ENCODE assay signal across 4 fruit fly cellular contexts in genomic region chr3L:3616344-3616743, dm6.
A peak's percentile ranks its signal among the peaks of the same experiment; 100 is the strongest.
TF ChIP-seq lines count a peak whose summit lies in the region.

No protein-coding gene starts in this region.

TF ChIP-seq in whole organism, adult, 20 proteins besides CTCF, POLR2A, EP300 and RAD21 (continued from another document):
- TF ChIP-seq pad (GFP tag; optimal IDR thresholded peaks at IDR 0.05; lab: Kevin White, UChicago) = peak; percentile 60
- TF ChIP-seq Hr96 (GFP tag; optimal IDR thresholded peaks at IDR 0.05; lab: Kevin White, UChicago) = peak; percentile 72

TF ChIP-seq in whole organism, embryonic, 481 proteins besides CTCF, POLR2A, EP300 and RAD21 (continued from another document and continues in another):
- TF ChIP-seq CG10979 (tag; optimal IDR thresholded peaks at IDR 0.05; lab: Kevin White, UChicago) (peak; percentile 72), Xrp1 (GFP tag; IDR thresholded peaks at IDR 0.05; lab: Robert Waterston, UW) (0 out of 2 replicates have a peak, but pooled peaks have one; percentile 30), HLH54F (GFP tag; optimal IDR thresholded peaks at IDR 0.05; lab: Kevin White, UChicago) (peak; percentile 70), hth (optimal IDR thresholded peaks at IDR 0.05; lab: Kevin White, UChicago) (no peak), zen2 (GFP tag; IDR thresholded peaks at IDR 0.05; lab: Robert Waterston, UW; ENCODE audit: partially characterized antibody) (no peak), CG8765 (GFP tag; IDR thresholded peaks at IDR 0.05; lab: Robert Waterston, UW) (peak; percentile 43; the same call in 1 of the 2 replicates), btn (GFP tag; optimal IDR thresholded peaks at IDR 0.05; lab: Kevin White, UChicago) (peak; percentile 10), CG12219 (GFP tag; optimal IDR thresholded peaks at IDR 0.05; lab: Kevin White, UChicago) (peak; percentile 28), ro (GFP tag; IDR thresholded peaks at IDR 0.05; lab: Robert Waterston, UW) (peak; percentile 55; the same call in 1 of the 2 replicates), CG17612 (GFP tag; IDR thresholded peaks at IDR 0.05; lab: Robert Waterston, UW) (peak; percentile 49; the same call in 1 of the 2 replicates), CG12155 (GFP tag; optimal IDR thresholded peaks at IDR 0.05; lab: Kevin White, UChicago) (peak; percentile 81), sim (GFP tag; IDR thresholded peaks at IDR 0.05; lab: Robert Waterston, UW) (no peak), CG33557 (GFP tag; optimal IDR thresholded peaks at IDR 0.05; lab: Kevin White, UChicago) (peak; percentile 45), her (GFP tag; optimal IDR thresholded peaks at IDR 0.05; lab: Kevin White, UChicago) (peak; percentile 49), CG7271 (tag; optimal IDR thresholded peaks at IDR 0.05; lab: Kevin White, UChicago) (peak; percentile 64), shn (GFP tag; optimal IDR thresholded peaks at IDR 0.05; lab: Kevin White, UChicago) (peak; percentile 61), CG14050 (GFP tag; IDR thresholded peaks at IDR 0.05; lab: Robert Waterston, UW) (peak; percentile 51), Dref (GFP tag; IDR thresholded peaks at IDR 0.05; lab: Robert Waterston, UW) (no peak), sd (tag; optimal IDR thresholded peaks at IDR 0.05; lab: Kevin White, UChicago) (peak; percentile 62), kay (GFP tag; optimal IDR thresholded peaks at IDR 0.05; lab: Kevin White, UChicago) (peak; percentile 39), pfk (GFP tag; optimal IDR thresholded peaks at IDR 0.05; lab: Kevin White, UChicago) (peak; percentile 12), CG12236 (GFP tag; optimal IDR thresholded peaks at IDR 0.05; lab: Kevin White, UChicago) (peak; percentile 42), Taf1 (GFP tag; IDR thresholded peaks at IDR 0.05; lab: Robert Waterston, UW) (peak; percentile 71; the same call in 1 of the 2 replicates), Ets97D (GFP tag; optimal IDR thresholded peaks at IDR 0.05; lab: Kevin White, UChicago) (peak; percentile 62), Sox102F (GFP tag; optimal IDR thresholded peaks at IDR 0.05; lab: Kevin White, UChicago) (peak; percentile 89), CG5180 (GFP tag; optimal IDR thresholded peaks at IDR 0.05; lab: Kevin White, UChicago) (no peak), toy (GFP tag; IDR thresholded peaks at IDR 0.05; lab: Robert Waterston, UW) (no peak), crol (GFP tag; IDR thresholded peaks at IDR 0.05; lab: Robert Waterston, UW) (peak; percentile 11; the same call in 1 of the 2 replicates), luna (GFP tag; optimal IDR thresholded peaks at IDR 0.05; lab: Kevin White, UChicago) (no peak), CG14860 (GFP tag; IDR thresholded peaks at IDR 0.05; lab: Robert Waterston, UW; ENCODE audit: partially characterized antibody) (no peak), lmd (GFP tag; IDR thresholded peaks at IDR 0.05; lab: Robert Waterston, UW) (peak; percentile 88), wdn (GFP tag; IDR thresholded peaks at IDR 0.05; lab: Robert Waterston, UW) (peak; percentile 64; the same call in 1 of the 2 replicates), CG8359 (GFP tag; optimal IDR thresholded peaks at IDR 0.05; lab: Kevin White, UChicago; ENCODE audit: borderline replicate concordance) (peak; percentile 15), MESR4 (GFP tag; optimal IDR thresholded peaks at IDR 0.05; lab: Kevin White, UChicago) (no peak), fru (optimal IDR thresholded peaks at IDR 0.05; lab: Kevin White, UChicago) (no peak), CG7745 (tag; optimal IDR thresholded peaks at IDR 0.05; lab: Kevin White, UChicago) (no peak), Spps (tag; optimal IDR thresholded peaks at IDR 0.05; lab: Kevin White, UChicago) (peak; percentile 44), CG1832 (GFP tag; optimal IDR thresholded peaks at IDR 0.05; lab: Kevin White, UChicago) (no peak), nmo (GFP tag; optimal IDR thresholded peaks at IDR 0.05; lab: Kevin White, UChicago) (peak; percentile 80), YL-1 (GFP tag; optimal IDR thresholded peaks at IDR 0.05; lab: Kevin White, UChicago) (no peak), lbe (GFP tag; optimal IDR thresholded peaks at IDR 0.05; lab: Kevin White, UChicago) (peak; percentile 8)

TF ChIP-seq in whole organism, prepupa, 60 proteins besides CTCF, POLR2A, EP300 and RAD21 (continued from another document):
- peak; percentile 67 for TF ChIP-seq Eip75B (GFP tag; optimal IDR thresholded peaks at IDR 0.05; lab: Kevin White, UChicago)
- TF ChIP-seq salr (GFP tag; optimal IDR thresholded peaks at IDR 0.05; lab: Kevin White, UChicago) = peak in 1 of 2 experiments; percentile 46
- no peak for TF ChIP-seq CG6276 (GFP tag; optimal IDR thresholded peaks at IDR 0.05; lab: Kevin White, UChicago)
- peak; percentile 46 for TF ChIP-seq topi (GFP tag; optimal IDR thresholded peaks at IDR 0.05; lab: Kevin White, UChicago)
- no peak for TF ChIP-seq Hr38 (GFP tag; optimal IDR thresholded peaks at IDR 0.05; lab: Kevin White, UChicago)
- TF ChIP-seq esn (GFP tag; optimal IDR thresholded peaks at IDR 0.05; lab: Kevin White, UChicago) = peak; percentile 76
- TF ChIP-seq fd59A (GFP tag; optimal IDR thresholded peaks at IDR 0.05; lab: Kevin White, UChicago) = no peak
- TF ChIP-seq dac (GFP tag; optimal IDR thresholded peaks at IDR 0.05; lab: Kevin White, UChicago) = no peak
- no peak for TF ChIP-seq CG11762 (GFP tag; optimal IDR thresholded peaks at IDR 0.05; lab: Kevin White, UChicago; ENCODE audit: insufficient read depth)
- TF ChIP-seq CG4318 (GFP tag; optimal IDR thresholded peaks at IDR 0.05; lab: Kevin White, UChicago) = no peak
- TF ChIP-seq CG16779 (tag; optimal IDR thresholded peaks at IDR 0.05; lab: Kevin White, UChicago) = no peak
- TF ChIP-seq CG6854 (GFP tag; optimal IDR thresholded peaks at IDR 0.05; lab: Kevin White, UChicago) = no peak
- peak; percentile 66 for TF ChIP-seq svp (GFP tag; lab: Kevin White, UChicago)
- TF ChIP-seq CG34406 (GFP tag; optimal IDR thresholded peaks at IDR 0.05; lab: Kevin White, UChicago) = peak; percentile 9
- TF ChIP-seq fkh (GFP tag; optimal IDR thresholded peaks at IDR 0.05; lab: Kevin White, UChicago) = no peak
- TF ChIP-seq Eip78C (GFP tag; lab: Kevin White, UChicago) = peak; percentile 81
- peak; percentile 12 for TF ChIP-seq net (GFP tag; optimal IDR thresholded peaks at IDR 0.05; lab: Kevin White, UChicago)
- peak; percentile 21 for TF ChIP-seq CG7368 (GFP tag; optimal IDR thresholded peaks at IDR 0.05; lab: Kevin White, UChicago)
- peak; percentile 76 for TF ChIP-seq Met (GFP tag; optimal IDR thresholded peaks at IDR 0.05; lab: Kevin White, UChicago)
- TF ChIP-seq Eip93F (GFP tag; optimal IDR thresholded peaks at IDR 0.05; lab: Kevin White, UChicago) = no peak
- peak; percentile 70 for TF ChIP-seq CG3919 (GFP tag; optimal IDR thresholded peaks at IDR 0.05; lab: Kevin White, UChicago)
- no peak for TF ChIP-seq CG8632 (GFP tag; optimal IDR thresholded peaks at IDR 0.05; lab: Kevin White, UChicago)
- no peak for TF ChIP-seq CG8119 (GFP tag; IDR thresholded peaks at IDR 0.05; lab: Robert Waterston, UW)
- peak; percentile 24 for TF ChIP-seq Sox15 (GFP tag; optimal IDR thresholded peaks at IDR 0.05; lab: Kevin White, UChicago)
- TF ChIP-seq CG10631 (GFP tag; optimal IDR thresholded peaks at IDR 0.05; lab: Kevin White, UChicago) = peak; percentile 41
- no peak for TF ChIP-seq CG11294 (GFP tag; IDR thresholded peaks at IDR 0.05; lab: Robert Waterston, UW)
- TF ChIP-seq CG6808 (GFP tag; optimal IDR thresholded peaks at IDR 0.05; lab: Kevin White, UChicago) = peak; percentile 11
- TF ChIP-seq CG10669 (GFP tag; optimal IDR thresholded peaks at IDR 0.05; lab: Kevin White, UChicago) = peak; percentile 2
- no peak for TF ChIP-seq eg (GFP tag; IDR thresholded peaks at IDR 0.05; lab: Robert Waterston, UW)
- TF ChIP-seq Lpt (GFP tag; optimal IDR thresholded peaks at IDR 0.05; lab: Kevin White, UChicago) = no peak
- peak; percentile 48 for TF ChIP-seq Sox102F (GFP tag; optimal IDR thresholded peaks at IDR 0.05; lab: Kevin White, UChicago)
- TF ChIP-seq achi (GFP tag; optimal IDR thresholded peaks at IDR 0.05; lab: Kevin White, UChicago) = no peak
- TF ChIP-seq CG32006 (GFP tag; optimal IDR thresholded peaks at IDR 0.05; lab: Kevin White, UChicago) = no peak
- TF ChIP-seq CG9139 (GFP tag; optimal IDR thresholded peaks at IDR 0.05; lab: Kevin White, UChicago) = no peak
- TF ChIP-seq pdm3 (GFP tag; optimal IDR thresholded peaks at IDR 0.05; lab: Kevin White, UChicago) = peak; percentile 73
- peak; percentile 58 for TF ChIP-seq CG11902 (GFP tag; optimal IDR thresholded peaks at IDR 0.05; lab: Kevin White, UChicago)
- TF ChIP-seq CG1621 (tag; optimal IDR thresholded peaks at IDR 0.05; lab: Kevin White, UChicago) = no peak
- peak; percentile 83 for TF ChIP-seq cyc (GFP tag; optimal IDR thresholded peaks at IDR 0.05; lab: Kevin White, UChicago)
- TF ChIP-seq Ets96B (tag; optimal IDR thresholded peaks at IDR 0.05; lab: Kevin White, UChicago) = no peak
- TF ChIP-seq vri (GFP tag; optimal IDR thresholded peaks at IDR 0.05; lab: Kevin White, UChicago) = no peak
- TF ChIP-seq Ets21C (GFP tag; optimal IDR thresholded peaks at IDR 0.05; lab: Kevin White, UChicago) = peak; percentile 47
- TF ChIP-seq Hr4 (GFP tag; optimal IDR thresholded peaks at IDR 0.05; lab: Kevin White, UChicago) = peak; percentile 12

TF ChIP-seq in whole organism, wandering third instar larva, 38 proteins besides CTCF, POLR2A, EP300 and RAD21 (continued from another document):
- peak in 1 of 2 experiments; percentile 82 for TF ChIP-seq foxo (GFP tag; optimal IDR thresholded peaks at IDR 0.05; lab: Kevin White, UChicago)
- peak; percentile 75 for TF ChIP-seq ey (GFP tag; optimal IDR thresholded peaks at IDR 0.05; lab: Kevin White, UChicago)
- TF ChIP-seq tai (GFP tag; optimal IDR thresholded peaks at IDR 0.05; lab: Kevin White, UChicago) = peak; percentile 80
- TF ChIP-seq Sp1 (GFP tag; optimal IDR thresholded peaks at IDR 0.05; lab: Kevin White, UChicago) = peak; percentile 8
- TF ChIP-seq lola (GFP tag; optimal IDR thresholded peaks at IDR 0.05; lab: Kevin White, UChicago) = no peak
